Worm (Caenorhabditis elegans): ENCODE measurements around the gene str-8.
"Not testable (repeated sequence)": the region's sequence is repeated elsewhere in the genome, so short reads cannot be mapped to it uniquely, and the experiment has no call there.

ce11 chrV:15767385-15767784, 12.6 kb downstream of the str-8 start:
- TF ChIP-seq egl-27 (tag; optimal IDR thresholded peaks at IDR 0.05); blmp-1 (tag; optimal IDR thresholded peaks at IDR 0.05); rnt-1 (tag; optimal IDR thresholded peaks at IDR 0.05); nhr-76 (tag; optimal IDR thresholded peaks at IDR 0.05); lsy-2 (tag; optimal IDR thresholded peaks at IDR 0.05); ztf-11 (tag; optimal IDR thresholded peaks at IDR 0.05); fkh-10 (GFP tag; optimal IDR thresholded peaks at IDR 0.05); unc-62 (GFP tag; optimal IDR thresholded peaks at IDR 0.05); nhr-12 (tag; optimal IDR thresholded peaks at IDR 0.05); ceh-90 (tag; optimal IDR thresholded peaks at IDR 0.05); fos-1 (tag; optimal IDR thresholded peaks at IDR 0.05); ama-1 (optimal IDR thresholded peaks at IDR 0.05); elt-3 (tag; optimal IDR thresholded peaks at IDR 0.05): not testable (repeated sequence)

Measured in whole organism, L1 larva.